Fruit fly (Drosophila melanogaster) whole organism, embryonic: ENCODE measurements around the gene HP5.

ENCODE experiments used
- B-H1 ChIP-seq: fragments of 200-800 bp; sonication (Bioruptor generic); IDR thresholded peaks from 3 replicates; pipeline ENCODE4 v1.3.6; 2022; ENCODE audit warnings: missing biosample characterization, missing genetic modification characterization
- B-H2 ChIP-seq: fragments of 200-800 bp; sonication (Bioruptor generic); optimal IDR thresholded peaks from 2 replicates; lab custom pipeline; 2018; ENCODE audit warnings: missing biosample characterization, mild to moderate bottlenecking, missing genetic modification characterization
- CG10543 ChIP-seq: fragments of 200-800 bp; sonication (Bioruptor generic); optimal IDR thresholded peaks from 3 replicates; lab custom pipeline; 2017; ENCODE audit warnings: missing biosample characterization, mild to moderate bottlenecking, missing genetic modification characterization, moderate library complexity
- CG17328 ChIP-seq: fragments of 200-800 bp; sonication (Bioruptor generic); IDR thresholded peaks from 2 replicates; pipeline ENCODE4 v1.3.6; 2022; ENCODE audit warnings: missing biosample characterization, missing genetic modification characterization
- CG17802 ChIP-seq: fragments of 200-800 bp; sonication (Bioruptor generic); optimal IDR thresholded peaks from 2 replicates; lab custom pipeline; 2018; ENCODE audit warnings: missing biosample characterization, mild to moderate bottlenecking, missing genetic modification characterization, moderate library complexity
- CG1832 ChIP-seq: fragments of 200-800 bp; sonication (Bioruptor generic); optimal IDR thresholded peaks from 2 replicates; lab custom pipeline; 2017; ENCODE audit warnings: missing biosample characterization, mild to moderate bottlenecking, missing genetic modification characterization, inconsistent platforms
- CG2202 ChIP-seq: fragments of 200-800 bp; sonication (Bioruptor generic); optimal IDR thresholded peaks from 2 replicates; lab custom pipeline; 2018; ENCODE audit warnings: missing biosample characterization, mild to moderate bottlenecking, missing genetic modification characterization
- CG4404 ChIP-seq: fragments of 200-800 bp; sonication (Bioruptor generic); IDR thresholded peaks from 2 replicates; pipeline ENCODE4 v1.3.6; 2022; ENCODE audit warnings: missing biosample characterization, missing genetic modification characterization
- CG5245 ChIP-seq: fragments of 200-800 bp; sonication (Bioruptor generic); optimal IDR thresholded peaks from 3 replicates; lab custom pipeline; 2016; ENCODE audit warnings: missing biosample characterization, missing genetic modification characterization
- CG5953 ChIP-seq: fragments of 200-800 bp; sonication (Bioruptor generic); IDR thresholded peaks from 2 replicates; pipeline ENCODE4 v1.3.6; 2022; ENCODE audit warnings: missing biosample characterization, missing genetic modification characterization
- CG6854 ChIP-seq: fragments of 200-800 bp; sonication (Bioruptor generic); optimal IDR thresholded peaks from 3 replicates; lab custom pipeline; 2017; ENCODE audit warnings: missing biosample characterization, mild to moderate bottlenecking, missing genetic modification characterization
- CG7556 ChIP-seq: fragments of 200-800 bp; sonication (Bioruptor generic); optimal IDR thresholded peaks from 2 replicates; lab custom pipeline; 2017; ENCODE audit warnings: missing biosample characterization, mild to moderate bottlenecking, missing genetic modification characterization
- CHES-1-like ChIP-seq: fragments of 200-800 bp; sonication (Bioruptor generic); optimal IDR thresholded peaks from 2 replicates; lab custom pipeline; 2016; ENCODE audit warnings: missing biosample characterization, missing genetic modification characterization
- D19A ChIP-seq: fragments of 200-800 bp; optimal IDR thresholded peaks from 3 replicates; lab custom pipeline; 2019; ENCODE audit warnings: missing biosample characterization, mild to moderate bottlenecking, missing genetic modification characterization, moderate library complexity
- Dek ChIP-seq: fragments of 200-800 bp; sonication (Bioruptor generic); optimal IDR thresholded peaks from 3 replicates; lab custom pipeline; 2019; ENCODE audit warnings: missing biosample characterization, mild to moderate bottlenecking, missing genetic modification characterization, moderate library complexity
- Elba2 ChIP-seq: fragments of 200-800 bp; sonication (Bioruptor generic); optimal IDR thresholded peaks from 3 replicates; lab custom pipeline; 2016; ENCODE audit warnings: missing biosample characterization, missing genetic modification characterization
- Ets97D ChIP-seq: fragments of 200-800 bp; sonication (Bioruptor generic); optimal IDR thresholded peaks from 3 replicates; lab custom pipeline; 2016; ENCODE audit warnings: missing biosample characterization, missing genetic modification characterization
- Gsc ChIP-seq: fragments of 200-800 bp; sonication (Bioruptor generic); IDR thresholded peaks from 2 replicates; pipeline ENCODE4 v1.3.6; 2022; ENCODE audit warnings: missing biosample characterization, missing genetic modification characterization
- Hand ChIP-seq: fragments of 200-800 bp; sonication (Bioruptor generic); optimal IDR thresholded peaks from 2 replicates; lab custom pipeline; 2017; ENCODE audit warnings: mild to moderate bottlenecking, missing biosample characterization, missing genetic modification reagents, missing genetic modification characterization
- HmgD ChIP-seq: fragments of 200-800 bp; sonication (Bioruptor generic); optimal IDR thresholded peaks from 3 replicates; lab custom pipeline; 2016; ENCODE audit warnings: missing biosample characterization, missing genetic modification characterization
- HmgZ ChIP-seq: fragments of 200-800 bp; sonication (Bioruptor generic); optimal IDR thresholded peaks from 2 replicates; lab custom pipeline; 2018; ENCODE audit warnings: missing biosample characterization, mild to moderate bottlenecking, missing genetic modification characterization
- Hmr ChIP-seq: fragments of 200-800 bp; sonication (Bioruptor generic); optimal IDR thresholded peaks from 3 replicates; lab custom pipeline; 2017; ENCODE audit warnings: mild to moderate bottlenecking, missing biosample characterization, missing genetic modification reagents, missing genetic modification characterization
- Hr39 ChIP-seq: fragments of >200 bp; optimal IDR thresholded peaks from 2 replicates; lab custom pipeline; 2017
- Lim3 ChIP-seq: fragments of 200-800 bp; sonication (Bioruptor generic); IDR thresholded peaks from 2 replicates; pipeline ENCODE4 v1.3.6; 2022; ENCODE audit warnings: missing biosample characterization, missing genetic modification characterization
- Meics ChIP-seq: fragments of 200-800 bp; sonication (Bioruptor generic); optimal IDR thresholded peaks from 2 replicates; lab custom pipeline; 2017; ENCODE audit warnings: missing biosample characterization, mild to moderate bottlenecking, missing genetic modification characterization
- Scr ChIP-seq: fragments of 200-800 bp; sonication (Bioruptor generic); IDR thresholded peaks from 2 replicates; pipeline ENCODE4 v1.3.6; 2022; ENCODE audit warnings: missing biosample characterization, missing genetic modification characterization; ENCODE audit not compliant: partially characterized antibody
- Sox100B ChIP-seq: fragments of 200-800 bp; sonication (Bioruptor generic); optimal IDR thresholded peaks from 3 replicates; lab custom pipeline; 2018; ENCODE audit warnings: missing biosample characterization, mild to moderate bottlenecking, missing genetic modification characterization
- Usf ChIP-seq: fragments of 200-800 bp; sonication (Bioruptor generic); optimal IDR thresholded peaks from 2 replicates; lab custom pipeline; 2017; ENCODE audit warnings: missing genotype, missing biosample characterization, missing genetic modification characterization
- amos ChIP-seq: fragments of 200-800 bp; sonication (Bioruptor generic); IDR thresholded peaks from 2 replicates; pipeline ENCODE4 v1.3.6; 2022; ENCODE audit warnings: missing biosample characterization, missing genetic modification characterization; ENCODE audit not compliant: partially characterized antibody
- ap ChIP-seq: fragments of 200-800 bp; sonication (Bioruptor generic); IDR thresholded peaks from 2 replicates; pipeline ENCODE4 v1.3.6; 2022; ENCODE audit warnings: missing biosample characterization, missing genetic modification characterization
- cg ChIP-seq: fragments of 200-800 bp; sonication (Bioruptor generic); optimal IDR thresholded peaks from 3 replicates; lab custom pipeline; 2019; ENCODE audit warnings: missing biosample characterization, mild to moderate bottlenecking, missing genetic modification characterization, moderate library complexity
- ems ChIP-seq: fragments of 200-800 bp; sonication (Bioruptor generic); optimal IDR thresholded peaks from 3 replicates; lab custom pipeline; 2016; ENCODE audit warnings: missing biosample characterization, missing genetic modification characterization
- fd64A ChIP-seq: fragments of 200-800 bp; sonication (Bioruptor generic); optimal IDR thresholded peaks from 3 replicates; lab custom pipeline; 2018; ENCODE audit warnings: missing biosample characterization, mild to moderate bottlenecking, missing genetic modification characterization
- fu2 ChIP-seq: fragments of 200-800 bp; sonication (Bioruptor generic); optimal IDR thresholded peaks from 2 replicates; lab custom pipeline; 2016; ENCODE audit warnings: missing biosample characterization, missing genetic modification characterization
- hth ChIP-seq: fragments of >200 bp; optimal IDR thresholded peaks from 2 replicates; lab custom pipeline; 2017; ENCODE audit warnings: inconsistent platforms
- inv ChIP-seq: fragments of 200-800 bp; sonication (Bioruptor generic); IDR thresholded peaks from 2 replicates; pipeline ENCODE4 v1.3.6; 2022; ENCODE audit warnings: missing biosample characterization, missing genetic modification characterization; ENCODE audit not compliant: partially characterized antibody
- jigr1 ChIP-seq: fragments of 200-800 bp; sonication (Bioruptor generic); IDR thresholded peaks from 3 replicates; pipeline ENCODE4 v1.3.6; 2022; ENCODE audit warnings: missing biosample characterization, missing genetic modification characterization
- kay ChIP-seq: fragments of 200-800 bp; sonication (Bioruptor generic); optimal IDR thresholded peaks from 2 replicates; lab custom pipeline; 2016; ENCODE audit warnings: missing biosample characterization, missing genetic modification characterization
- lola ChIP-seq, 3 experiments: fragments of >200 bp in 2 of 3; fragments of 200-800 bp in 1 of 3; sonication (Bioruptor generic) in 1 of 3; optimal IDR thresholded peaks; 2 replicates each; lab custom pipeline; 2017 to 2019; ENCODE audit warnings: missing biosample characterization in 3 of 3, missing genetic modification characterization in 3 of 3, mild to moderate bottlenecking in 1 of 3, moderate library complexity in 1 of 3
- nerfin-2 ChIP-seq: fragments of 200-800 bp; sonication (Bioruptor generic); IDR thresholded peaks from 2 replicates; pipeline ENCODE4 v1.3.6; 2022; ENCODE audit warnings: missing biosample characterization, missing genetic modification characterization; ENCODE audit not compliant: partially characterized antibody
- oc ChIP-seq: fragments of 200-800 bp; sonication (Bioruptor generic); optimal IDR thresholded peaks from 2 replicates; lab custom pipeline; 2018; ENCODE audit warnings: missing biosample characterization, mild to moderate bottlenecking, missing genetic modification characterization, moderate library complexity
- pan ChIP-seq, 4 experiments: fragments of >200 bp in 3 of 4; fragments of 200-800 bp in 1 of 4; sonication (Bioruptor generic) in 1 of 4; optimal IDR thresholded peaks in 3 of 4; IDR thresholded peaks in 1 of 4; 2 replicates each; pipeline versions ENCODE4 v1.3.6 to Lab custom; 2017 to 2022; ENCODE audit warnings: missing biosample characterization in 2 of 4, missing genetic modification characterization in 2 of 4, mixed read lengths in 1 of 4
- pros ChIP-seq: fragments of 200-800 bp; sonication (Bioruptor generic); optimal IDR thresholded peaks from 3 replicates; lab custom pipeline; 2019; ENCODE audit warnings: missing biosample characterization, mild to moderate bottlenecking, missing genetic modification characterization, moderate library complexity
- slbo ChIP-seq: fragments of 200-800 bp; sonication (Bioruptor generic); IDR thresholded peaks from 2 replicates; pipeline ENCODE4 v1.3.6; 2022; ENCODE audit warnings: missing biosample characterization, missing genetic modification characterization
- sob ChIP-seq: fragments of 200-800 bp; sonication (Bioruptor generic); IDR thresholded peaks from 2 replicates; pipeline ENCODE4 v1.3.6; 2022; ENCODE audit warnings: missing biosample characterization, missing genetic modification characterization
- sqz ChIP-seq: fragments of 200-800 bp; sonication (Bioruptor generic); optimal IDR thresholded peaks from 3 replicates; lab custom pipeline; 2018; ENCODE audit warnings: missing biosample characterization, mild to moderate bottlenecking, missing genetic modification characterization
- tna ChIP-seq: fragments of 200-800 bp; sonication (Bioruptor generic); IDR thresholded peaks from 2 replicates; pipeline ENCODE4 v1.3.6; 2022; ENCODE audit warnings: missing biosample characterization, missing genetic modification characterization; ENCODE audit not compliant: partially characterized antibody
- wor ChIP-seq: fragments of 200-800 bp; sonication (Bioruptor generic); IDR thresholded peaks from 2 replicates; pipeline ENCODE4 v1.3.6; 2022; ENCODE audit warnings: missing biosample characterization, missing genetic modification characterization

Gene HP5

DNA sequence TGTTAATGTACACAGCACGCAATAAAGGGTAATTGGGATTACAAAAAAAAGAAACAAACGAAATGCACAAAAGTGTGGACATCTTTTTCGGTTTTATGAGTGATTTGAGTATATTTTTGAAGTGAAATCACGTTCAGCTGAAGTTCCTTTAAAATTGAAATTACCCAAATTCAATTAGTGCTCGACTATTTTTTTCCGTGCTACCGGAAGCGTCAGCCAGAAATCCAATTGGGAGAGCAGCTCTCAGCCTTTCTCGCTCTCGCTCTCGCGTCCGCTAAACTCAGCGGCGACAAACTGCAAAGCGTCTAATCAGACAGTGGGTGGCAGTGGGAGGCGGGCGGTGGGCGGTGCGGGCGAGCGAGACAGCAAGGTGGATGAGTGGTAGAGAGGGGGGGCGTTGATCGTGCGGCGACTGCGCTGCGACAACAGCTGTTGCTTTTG, 31.3 kb upstream of the HP5 start (continued):
- TF ChIP-seq CG4404 (GFP tag; lab: Robert Waterston, UW) (peak; percentile 68), Hand (GFP tag; lab: Kevin White, UChicago) (peak; percentile 88), pros (no peak), amos (GFP tag; lab: Robert Waterston, UW) (no peak), B-H2 (GFP tag; lab: Kevin White, UChicago) (no peak), cg (GFP tag; lab: Kevin White, UChicago) (no peak), oc (tag; lab: Kevin White, UChicago) (peak; percentile 63), Ets97D (GFP tag; lab: Kevin White, UChicago) (peak; percentile 64), inv (GFP tag; lab: Robert Waterston, UW) (no peak), Meics (GFP tag; lab: Kevin White, UChicago) (peak; percentile 93), CG17802 (tag; lab: Kevin White, UChicago) (peak; percentile 16), ems (GFP tag; lab: Kevin White, UChicago) (peak; percentile 91), D19A (tag; lab: Kevin White, UChicago) (peak; percentile 77), CG2202 (tag; lab: Kevin White, UChicago) (peak; percentile 2), tna (GFP tag; lab: Robert Waterston, UW) (no peak), CG10543 (GFP tag; lab: Kevin White, UChicago) (peak; percentile 76), fd64A (GFP tag; lab: Kevin White, UChicago) (no peak), Usf (GFP tag; lab: Kevin White, UChicago) (peak; percentile 46), lola (GFP tag; optimal IDR thresholded peaks at IDR 0.05; lab: Kevin White, UChicago) (peak in 1 of 3 experiments; percentile 39), ap (GFP tag; lab: Robert Waterston, UW) (peak; percentile 73), CG6854 (GFP tag; lab: Kevin White, UChicago) (peak; percentile 88), Gsc (GFP tag; lab: Robert Waterston, UW) (no peak), CG17328 (GFP tag; lab: Robert Waterston, UW) (peak; percentile 85), CHES-1-like (GFP tag; lab: Kevin White, UChicago) (peak; percentile 93), Dek (peak; percentile 90), CG1832 (GFP tag; lab: Kevin White, UChicago) (peak; percentile 56), jigr1 (GFP tag; lab: Robert Waterston, UW) (peak; percentile 66; the same call in 2 of the 3 replicates), Scr (GFP tag; lab: Robert Waterston, UW) (no peak), CG5245 (GFP tag; lab: Kevin White, UChicago) (peak; percentile 82), Hr39 (no peak), slbo (GFP tag; lab: Robert Waterston, UW) (peak; percentile 95), sqz (peak; percentile 79), HmgZ (tag; lab: Kevin White, UChicago) (peak; percentile 90), B-H1 (GFP tag; lab: Robert Waterston, UW) (peak; percentile 74), nerfin-2 (GFP tag; lab: Robert Waterston, UW) (no peak), HmgD (GFP tag; lab: Kevin White, UChicago) (peak; percentile 83), fu2 (GFP tag; lab: Kevin White, UChicago) (peak; percentile 89), Sox100B (GFP tag; lab: Kevin White, UChicago) (peak; percentile 83), kay (GFP tag; lab: Kevin White, UChicago) (peak; percentile 70), sob (GFP tag; lab: Robert Waterston, UW) (peak; percentile 90), wor (GFP tag; lab: Robert Waterston, UW) (peak; percentile 75; the same call in 1 of the 2 replicates), hth (lab: Kevin White, UChicago) (no peak), Lim3 (GFP tag; lab: Robert Waterston, UW) (peak; percentile 68), CG7556 (GFP tag; lab: Kevin White, UChicago) (peak; percentile 93), CG5953 (GFP tag; lab: Robert Waterston, UW) (peak; percentile 60; the same call in 1 of the 2 replicates), Elba2 (GFP tag; lab: Kevin White, UChicago) (peak; percentile 59), Hmr (GFP tag; lab: Kevin White, UChicago) (peak; percentile 95), pan (optimal IDR thresholded peaks at IDR 0.05; lab: Kevin White, UChicago) (no peak), pan (GFP tag; optimal IDR thresholded peaks at IDR 0.05 in 1 of 2, IDR thresholded peaks at IDR 0.05 in 1 of 2) (peak in 1 of 2 experiments; percentile 89)
- TF ChIP-seq, all 482 proteins: peak for 405
